Fruit fly (Drosophila melanogaster) whole organism, embryonic: ENCODE results near the gene CG2772.

ENCODE experiments used
- Asciz ChIP-seq: fragments of 200-800 bp; sonication (Bioruptor generic); optimal IDR thresholded peaks from 2 replicates; lab custom pipeline; 2017; ENCODE audit warnings: missing biosample characterization, mild to moderate bottlenecking, missing genetic modification characterization, missing genetic modification reagents
- CG10209 ChIP-seq: fragments of 200-800 bp; sonication (Bioruptor generic); optimal IDR thresholded peaks from 3 replicates; lab custom pipeline; 2017; ENCODE audit warnings: missing biosample characterization, mild to moderate bottlenecking, missing genetic modification characterization, missing genetic modification reagents
- CG1024 ChIP-seq: fragments of 200-800 bp; sonication (Bioruptor generic); IDR thresholded peaks from 2 replicates; pipeline ENCODE4 v1.3.6; 2022; ENCODE audit warnings: missing biosample characterization, missing genetic modification characterization
- CG10565 ChIP-seq: fragments of 200-800 bp; sonication (Bioruptor generic); optimal IDR thresholded peaks from 3 replicates; lab custom pipeline; 2016; ENCODE audit warnings: missing biosample characterization, mild to moderate bottlenecking, missing genetic modification characterization
- CG10654 ChIP-seq: fragments of 200-800 bp; sonication (Bioruptor generic); optimal IDR thresholded peaks from 2 replicates; lab custom pipeline; 2016; ENCODE audit warnings: missing biosample characterization, missing genetic modification characterization
- CG11504 ChIP-seq: fragments of 200-800 bp; sonication (Bioruptor generic); optimal IDR thresholded peaks from 3 replicates; lab custom pipeline; 2019; ENCODE audit warnings: missing biosample characterization, mild to moderate bottlenecking, missing genetic modification characterization, moderate library complexity
- CG12219 ChIP-seq: fragments of 200-800 bp; sonication (Bioruptor generic); optimal IDR thresholded peaks from 3 replicates; lab custom pipeline; 2018; ENCODE audit warnings: missing biosample characterization, mild to moderate bottlenecking, missing genetic modification characterization
- CG12299 ChIP-seq: fragments of 200-800 bp; sonication (Bioruptor generic); optimal IDR thresholded peaks from 2 replicates; lab custom pipeline; 2018; ENCODE audit warnings: missing biosample characterization, mild to moderate bottlenecking, missing genetic modification characterization
- CG16779 ChIP-seq: fragments of 200-800 bp; sonication (Bioruptor generic); IDR thresholded peaks from 2 replicates; pipeline ENCODE4 v1.3.6; 2022; ENCODE audit warnings: missing biosample characterization, missing genetic modification characterization
- CG2889 ChIP-seq: fragments of 200-800 bp; sonication (Bioruptor generic); IDR thresholded peaks from 3 replicates; pipeline ENCODE4 v1.3.6; 2022; ENCODE audit warnings: missing biosample characterization, missing genetic modification characterization
- CG30431 ChIP-seq: fragments of 200-800 bp; sonication (Bioruptor generic); optimal IDR thresholded peaks from 2 replicates; lab custom pipeline; 2017; ENCODE audit warnings: missing biosample characterization, missing genetic modification characterization
- CG3163 ChIP-seq: fragments of 200-800 bp; sonication (Bioruptor generic); optimal IDR thresholded peaks from 3 replicates; lab custom pipeline; 2016; ENCODE audit warnings: missing biosample characterization, missing genetic modification characterization
- CG3407 ChIP-seq: fragments of 200-800 bp; sonication (Bioruptor generic); optimal IDR thresholded peaks from 2 replicates; lab custom pipeline; 2018; ENCODE audit warnings: missing biosample characterization, mild to moderate bottlenecking, missing genetic modification characterization
- CG4328 ChIP-seq: fragments of 200-800 bp; sonication (Bioruptor generic); optimal IDR thresholded peaks from 3 replicates; lab custom pipeline; 2017; ENCODE audit warnings: missing biosample characterization, missing genetic modification reagents, missing genetic modification characterization
- CG4730 ChIP-seq: fragments of 200-800 bp; sonication (Bioruptor generic); IDR thresholded peaks from 2 replicates; pipeline ENCODE4 v1.3.6; 2022; ENCODE audit warnings: missing biosample characterization, missing genetic modification characterization
- CG4854 ChIP-seq: fragments of 200-800 bp; sonication (Bioruptor generic); optimal IDR thresholded peaks from 2 replicates; lab custom pipeline; 2016; ENCODE audit warnings: missing biosample characterization, missing genetic modification characterization, inconsistent platforms
- CG9817 ChIP-seq: fragments of 200-800 bp; sonication (Bioruptor generic); optimal IDR thresholded peaks from 2 replicates; lab custom pipeline; 2018; ENCODE audit warnings: missing biosample characterization, mild to moderate bottlenecking, missing genetic modification characterization, moderate library complexity
- CHES-1-like ChIP-seq: fragments of 200-800 bp; sonication (Bioruptor generic); optimal IDR thresholded peaks from 2 replicates; lab custom pipeline; 2016; ENCODE audit warnings: missing biosample characterization, missing genetic modification characterization
- CkIIα-i1 ChIP-seq: fragments of 200-800 bp; sonication (Bioruptor generic); IDR thresholded peaks from 2 replicates; pipeline ENCODE4 v1.3.6; 2022; ENCODE audit warnings: missing biosample characterization, missing genetic modification characterization
- Dip2 ChIP-seq: fragments of 200-800 bp; sonication (Bioruptor generic); IDR thresholded peaks from 2 replicates; pipeline ENCODE4 v1.3.6; 2022; ENCODE audit warnings: missing biosample characterization, missing genetic modification characterization
- Dip3 ChIP-seq: fragments of 200-800 bp; sonication (Bioruptor generic); optimal IDR thresholded peaks from 3 replicates; lab custom pipeline; 2016; ENCODE audit warnings: missing biosample characterization, missing genetic modification characterization
- E2f1 ChIP-seq: fragments of 200-800 bp; sonication (Bioruptor generic); IDR thresholded peaks from 2 replicates; pipeline ENCODE4 v1.3.6; 2022; ENCODE audit warnings: missing biosample characterization, missing genetic modification characterization
- Ets97D ChIP-seq: fragments of 200-800 bp; sonication (Bioruptor generic); optimal IDR thresholded peaks from 3 replicates; lab custom pipeline; 2016; ENCODE audit warnings: missing biosample characterization, missing genetic modification characterization
- H15 ChIP-seq: fragments of 200-800 bp; sonication (Bioruptor generic); IDR thresholded peaks from 3 replicates; pipeline ENCODE4 v1.3.6; 2022; ENCODE audit warnings: missing biosample characterization, missing genetic modification characterization
- Hmr ChIP-seq: fragments of 200-800 bp; sonication (Bioruptor generic); optimal IDR thresholded peaks from 3 replicates; lab custom pipeline; 2017; ENCODE audit warnings: mild to moderate bottlenecking, missing biosample characterization, missing genetic modification reagents, missing genetic modification characterization
- Hr39 ChIP-seq: fragments of >200 bp; optimal IDR thresholded peaks from 2 replicates; lab custom pipeline; 2017
- MBD-R2 ChIP-seq: fragments of 200-800 bp; sonication (Bioruptor generic); IDR thresholded peaks from 2 replicates; pipeline ENCODE4 v1.3.6; 2022; ENCODE audit warnings: missing biosample characterization, missing genetic modification characterization
- MESR4 ChIP-seq: fragments of 200-800 bp; sonication (Bioruptor generic); optimal IDR thresholded peaks from 2 replicates; lab custom pipeline; 2018; ENCODE audit warnings: missing biosample characterization, mild to moderate bottlenecking, missing genetic modification characterization, moderate library complexity
- Sin3A ChIP-seq: fragments of >200 bp; optimal IDR thresholded peaks from 2 replicates; lab custom pipeline; 2018
- amos ChIP-seq: fragments of 200-800 bp; sonication (Bioruptor generic); IDR thresholded peaks from 2 replicates; pipeline ENCODE4 v1.3.6; 2022; ENCODE audit warnings: missing biosample characterization, missing genetic modification characterization; ENCODE audit not compliant: partially characterized antibody
- cad ChIP-seq: fragments of >200 bp; optimal IDR thresholded peaks from 2 replicates; lab custom pipeline; 2017; ENCODE audit warnings: missing biosample characterization, missing genetic modification characterization
- chif ChIP-seq, 2 experiments: fragments of 200-800 bp; sonication (Bioruptor generic); optimal IDR thresholded peaks; 3 replicates each; lab custom pipeline; 2016; ENCODE audit warnings: missing biosample characterization in 2 of 2, missing genetic modification characterization in 2 of 2
- crp ChIP-seq, 2 experiments: fragments of 200-800 bp; sonication (Bioruptor generic); optimal IDR thresholded peaks; 2 replicates in 1 of 2; 3 replicates in 1 of 2; lab custom pipeline; 2017; ENCODE audit warnings: missing biosample characterization in 2 of 2, missing genetic modification characterization in 2 of 2, mild to moderate bottlenecking in 1 of 2, moderate library complexity in 1 of 2
- ewg ChIP-seq: fragments of 200-800 bp; sonication (Bioruptor generic); optimal IDR thresholded peaks from 3 replicates; lab custom pipeline; 2017; ENCODE audit warnings: mild to moderate bottlenecking, missing biosample characterization, missing genetic modification reagents, missing genetic modification characterization
- exex ChIP-seq: fragments of 200-800 bp; sonication (Bioruptor generic); optimal IDR thresholded peaks from 4 replicates; lab custom pipeline; 2018; ENCODE audit warnings: missing biosample characterization, mild to moderate bottlenecking, missing genetic modification characterization, moderate library complexity
- eyg ChIP-seq: fragments of 200-800 bp; sonication (Bioruptor generic); optimal IDR thresholded peaks from 3 replicates; lab custom pipeline; 2016; ENCODE audit warnings: missing biosample characterization, missing genetic modification characterization
- ftz-f1 ChIP-seq: fragments of 200-800 bp; sonication (Bioruptor generic); optimal IDR thresholded peaks from 2 replicates; lab custom pipeline; 2016; ENCODE audit warnings: missing biosample characterization, missing genetic modification characterization
- gem ChIP-seq: fragments of 200-800 bp; sonication (Bioruptor generic); optimal IDR thresholded peaks from 2 replicates; lab custom pipeline; 2019; ENCODE audit warnings: missing biosample characterization, mild to moderate bottlenecking, missing genetic modification characterization, moderate library complexity
- gsb ChIP-seq: fragments of 200-800 bp; sonication (Bioruptor generic); IDR thresholded peaks from 2 replicates; pipeline ENCODE4 v1.3.6; 2022; ENCODE audit warnings: missing biosample characterization, missing genetic modification characterization
- ken ChIP-seq: fragments of 200-800 bp; sonication (Bioruptor generic); IDR thresholded peaks from 3 replicates; pipeline ENCODE4 v1.3.6; 2022; ENCODE audit warnings: missing biosample characterization, missing genetic modification characterization
- nmo ChIP-seq: fragments of 200-800 bp; sonication (Bioruptor generic); optimal IDR thresholded peaks from 2 replicates; lab custom pipeline; 2018; ENCODE audit warnings: missing biosample characterization, mild to moderate bottlenecking, missing genetic modification characterization, moderate library complexity
- nom ChIP-seq: fragments of 200-800 bp; sonication (Bioruptor generic); optimal IDR thresholded peaks from 2 replicates; lab custom pipeline; 2017; ENCODE audit warnings: missing biosample characterization, missing genetic modification characterization, mild to moderate bottlenecking, moderate library complexity, missing genetic modification reagents
- odd ChIP-seq: fragments of 200-800 bp; sonication (Bioruptor generic); optimal IDR thresholded peaks from 2 replicates; lab custom pipeline; 2017; ENCODE audit warnings: missing biosample characterization, mild to moderate bottlenecking, missing genetic modification characterization
- sc ChIP-seq, 3 experiments: fragments of >200 bp in 2 of 3; fragments of 200-800 bp in 1 of 3; sonication (Bioruptor generic) in 1 of 3; optimal IDR thresholded peaks; 2 replicates in 2 of 3; 3 replicates in 1 of 3; lab custom pipeline; 2017; ENCODE audit warnings: mild to moderate bottlenecking in 1 of 3, missing biosample characterization in 1 of 3, missing genetic modification characterization in 1 of 3, missing genetic modification reagents in 1 of 3
- sens-2 ChIP-seq: fragments of 200-800 bp; sonication (Bioruptor generic); IDR thresholded peaks from 2 replicates; pipeline ENCODE4 v1.3.6; 2022; ENCODE audit warnings: missing biosample characterization, missing genetic modification characterization
- seq ChIP-seq: fragments of 200-800 bp; sonication (Bioruptor generic); IDR thresholded peaks from 2 replicates; pipeline ENCODE4 v1.3.6; 2022; ENCODE audit warnings: missing biosample characterization, missing genetic modification characterization
- slbo ChIP-seq: fragments of 200-800 bp; sonication (Bioruptor generic); IDR thresholded peaks from 2 replicates; pipeline ENCODE4 v1.3.6; 2022; ENCODE audit warnings: missing biosample characterization, missing genetic modification characterization
- slp2 ChIP-seq: fragments of 200-800 bp; sonication (Bioruptor generic); optimal IDR thresholded peaks from 2 replicates; lab custom pipeline; 2016; ENCODE audit warnings: missing biosample characterization, missing genetic modification characterization
- tup ChIP-seq: fragments of 200-800 bp; sonication (Bioruptor generic); optimal IDR thresholded peaks from 2 replicates; lab custom pipeline; 2016; ENCODE audit warnings: missing biosample characterization, mild to moderate bottlenecking, missing genetic modification characterization, moderate library complexity
- wdn ChIP-seq: fragments of 200-800 bp; sonication (Bioruptor generic); IDR thresholded peaks from 2 replicates; pipeline ENCODE4 v1.3.6; 2022; ENCODE audit warnings: missing biosample characterization, missing genetic modification characterization
- yki ChIP-seq: fragments of >200 bp; optimal IDR thresholded peaks from 3 replicates; lab custom pipeline; 2018

CG2772 gene

DNA sequence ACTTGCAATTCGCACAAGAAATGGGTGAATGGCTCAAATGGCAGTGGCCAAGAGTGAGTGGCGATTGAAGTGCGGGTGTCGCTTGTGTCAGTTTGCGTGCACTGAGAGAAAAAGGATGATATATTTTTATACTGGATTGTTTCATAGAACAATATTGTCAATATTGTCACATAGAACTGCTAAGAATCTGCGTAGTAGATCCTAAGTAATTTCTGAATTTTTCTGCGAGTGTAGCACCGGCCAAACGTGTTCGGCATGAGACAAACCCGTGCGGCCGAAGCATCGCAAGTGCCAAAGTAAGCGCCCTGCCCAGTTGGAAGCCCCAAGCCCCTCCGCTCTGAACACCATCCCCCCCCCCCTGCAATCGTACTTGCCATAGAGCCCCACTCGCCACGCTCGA, 5.5 kb upstream of the CG2772 start (continued):
- TF ChIP-seq chif (GFP tag; optimal IDR thresholded peaks at IDR 0.05; lab: Kevin White, UChicago) (peak; percentile 52 to 63), MESR4 (GFP tag; lab: Kevin White, UChicago) (no peak), sens-2 (peak; percentile 43; the same call in 1 of the 2 replicates), odd (GFP tag; lab: Kevin White, UChicago) (no peak), CG10209 (peak; percentile 72), ftz-f1 (GFP tag; lab: Kevin White, UChicago) (no peak), Asciz (GFP tag; lab: Kevin White, UChicago) (peak; percentile 71), CHES-1-like (GFP tag; lab: Kevin White, UChicago) (peak; percentile 46), nmo (GFP tag; lab: Kevin White, UChicago) (peak; percentile 33), gsb (GFP tag; lab: Robert Waterston, UW) (peak; percentile 34; the same call in 1 of the 2 replicates), CG10565 (GFP tag; lab: Kevin White, UChicago) (no peak), exex (tag; lab: Kevin White, UChicago) (no peak), ken (GFP tag; lab: Robert Waterston, UW) (no peak), CG10654 (GFP tag; lab: Kevin White, UChicago) (peak; percentile 56), CG11504 (peak; percentile 69), eyg (GFP tag; lab: Kevin White, UChicago) (peak; percentile 4), tup (GFP tag; lab: Kevin White, UChicago) (no peak), CkIIα-i1 (GFP tag; lab: Robert Waterston, UW) (peak; percentile 39; the same call in 1 of the 2 replicates), Hmr (GFP tag; lab: Kevin White, UChicago) (peak; percentile 68), ewg (GFP tag; lab: Kevin White, UChicago) (peak; percentile 51), amos (no peak), seq (GFP tag; lab: Robert Waterston, UW) (0 out of 2 replicates have a peak, but pooled peaks have one; percentile 38), CG3163 (no peak), CG4328 (GFP tag; lab: Kevin White, UChicago) (no peak), CG4730 (GFP tag; lab: Robert Waterston, UW) (peak; percentile 74), slbo (GFP tag; lab: Robert Waterston, UW) (peak; percentile 77), wdn (peak; percentile 24; the same call in 1 of the 2 replicates), E2f1 (GFP tag; lab: Robert Waterston, UW) (peak; percentile 75), cad (GFP tag; lab: Kevin White, UChicago) (no peak), CG4854 (GFP tag; lab: Kevin White, UChicago) (no peak), CG16779 (GFP tag; lab: Robert Waterston, UW) (0 out of 2 replicates have a peak, but pooled peaks have one; percentile 62), CG9817 (tag; lab: Kevin White, UChicago) (no peak), gem (tag; lab: Kevin White, UChicago) (peak; percentile 82), CG1024 (peak; percentile 58; the same call in 1 of the 2 replicates), Ets97D (GFP tag; lab: Kevin White, UChicago) (no peak), CG2889 (GFP tag; lab: Robert Waterston, UW) (peak; percentile 76), H15 (GFP tag; lab: Robert Waterston, UW) (peak; percentile 77), CG30431 (GFP tag; lab: Kevin White, UChicago) (peak; percentile 28), sc (optimal IDR thresholded peaks at IDR 0.05; lab: Kevin White, UChicago) (no peak), sc (GFP tag; optimal IDR thresholded peaks at IDR 0.05; lab: Kevin White, UChicago) (peak; percentile 52), CG12219 (no peak), CG12299 (no peak), crp (GFP tag; optimal IDR thresholded peaks at IDR 0.05; lab: Kevin White, UChicago) (peak in 1 of 2 experiments; percentile 26), CG3407 (peak; percentile 62), yki (no peak), Hr39 (lab: Kevin White, UChicago) (no peak), slp2 (GFP tag; lab: Kevin White, UChicago) (peak; percentile 41), Dip2 (GFP tag; lab: Robert Waterston, UW) (0 out of 2 replicates have a peak, but pooled peaks have one; percentile 25), Dip3 (no peak), MBD-R2 (GFP tag; lab: Robert Waterston, UW) (no peak), Sin3A (no peak), nom (no peak)
